Worm (Caenorhabditis elegans): ENCODE results near the gene tric-1B.2.

- TF ChIP-seq egl-27 (tag; optimal IDR thresholded peaks at IDR 0.05): no peak
- no peak for TF ChIP-seq nhr-76 (tag; optimal IDR thresholded peaks at IDR 0.05)
- no peak for TF ChIP-seq sea-2 (GFP tag; optimal IDR thresholded peaks at IDR 0.05)
- no peak for TF ChIP-seq jun-1 (tag; optimal IDR thresholded peaks at IDR 0.05)
- no peak for TF ChIP-seq fos-1 (tag; optimal IDR thresholded peaks at IDR 0.05)
- no peak for TF ChIP-seq elt-1 (tag; optimal IDR thresholded peaks at IDR 0.05)
- no peak for TF ChIP-seq mdl-1 (tag; optimal IDR thresholded peaks at IDR 0.05)
Measured at ce11 chrII:12266797-12267196, 12.4 kb downstream of the tric-1B.2 start.
